Worm (Caenorhabditis elegans): ENCODE results near the gene maph-9.

DNA sequence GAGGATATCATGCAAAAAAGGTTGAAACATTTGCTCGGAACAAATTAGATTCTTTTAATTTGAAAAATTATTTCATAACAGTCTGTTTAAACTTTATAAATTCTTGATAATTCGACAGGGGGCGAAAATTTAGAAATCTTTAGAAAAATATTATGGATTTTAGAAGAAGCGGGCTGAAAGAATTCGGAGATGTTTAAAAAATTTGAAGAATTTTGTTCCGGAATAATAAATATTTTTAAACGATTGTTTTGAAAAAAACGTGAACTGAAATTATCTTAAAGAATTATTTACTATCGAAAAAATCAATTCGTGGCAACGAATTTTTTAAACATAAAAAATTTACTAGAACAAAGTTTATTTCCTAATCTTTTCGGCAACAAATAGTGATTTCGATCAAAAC lies 47.3 kb downstream of the maph-9 start, which contains the start of gene R13A1.3:
- TF ChIP-seq pha-4 (tag; optimal IDR thresholded peaks at IDR 0.05) (no peak), C38D4.7 (GFP tag; optimal IDR thresholded peaks at IDR 0.05) (no peak), hlh-30 (tag; optimal IDR thresholded peaks at IDR 0.05; ENCODE audit: insufficient read depth) (no peak), fax-1 (tag; optimal IDR thresholded peaks at IDR 0.05) (no peak), rnt-1 (tag; optimal IDR thresholded peaks at IDR 0.05) (no peak), pros-1 (tag; optimal IDR thresholded peaks at IDR 0.05) (no peak), ceh-31 (tag; optimal IDR thresholded peaks at IDR 0.05) (no peak), lin-11 (tag; optimal IDR thresholded peaks at IDR 0.05) (no peak), syd-9 (tag; optimal IDR thresholded peaks at IDR 0.05) (no peak), eyg-1 (tag; optimal IDR thresholded peaks at IDR 0.05) (no peak), pqm-1 (tag; optimal IDR thresholded peaks at IDR 0.05) (no peak), npax-4 (tag; optimal IDR thresholded peaks at IDR 0.05) (no peak)
